Worm (Caenorhabditis elegans) whole organism, L4/young adult: Measurements from ENCODE around the gene nhr-63.
"Not testable (repeated sequence)": the region's sequence is repeated elsewhere in the genome, so short reads cannot be mapped to it uniquely, and the experiment has no call there.

Experiments used
- W03F9.2 ChIP-seq: fragments of 150-350 bp; optimal IDR thresholded peaks from 2 replicates; lab custom pipeline; 2014; ENCODE audit warnings: missing biosample characterization, missing genetic modification characterization
- dao-5 ChIP-seq: sonication (generic microtip); optimal IDR thresholded peaks from 2 replicates; lab custom pipeline; 2016; ENCODE audit warnings: missing genotype, missing genetic modification characterization, moderate library complexity, missing compliant biosample characterization
- him-1 ChIP-seq: sonication (generic microtip); optimal IDR thresholded peaks from 2 replicates; lab custom pipeline; 2016; ENCODE audit warnings: missing genotype, missing genetic modification reagents, missing genetic modification characterization, missing compliant biosample characterization

nhr-63 gene

DNA sequence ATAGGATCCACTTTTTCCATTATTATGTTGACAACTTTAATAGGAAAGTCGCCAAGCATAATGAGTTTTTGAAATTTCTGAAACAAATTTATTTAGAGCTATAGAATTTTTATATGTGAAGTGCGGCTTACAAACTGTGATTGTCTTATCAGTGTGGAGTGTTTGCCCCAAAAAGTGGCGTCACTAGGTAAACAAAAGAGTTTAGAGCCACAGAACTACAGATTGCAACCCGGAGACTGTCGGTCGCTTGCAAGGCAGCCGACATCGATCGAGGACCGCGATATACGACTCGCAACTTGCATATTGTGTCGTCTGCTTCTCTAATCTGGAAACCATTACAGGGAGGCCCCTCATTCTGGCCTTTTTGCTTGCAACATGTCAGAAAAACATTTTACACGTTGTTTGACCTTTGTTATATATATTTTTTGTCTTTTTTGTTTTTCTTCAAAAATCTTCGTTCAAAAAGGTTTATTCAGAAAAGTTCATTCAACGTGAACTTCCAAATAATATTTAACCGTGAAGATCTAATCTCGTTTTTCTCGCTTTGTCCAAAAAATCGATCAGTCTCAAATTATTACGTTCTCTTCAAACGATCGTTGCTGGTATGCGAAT lies 19.5 kb upstream of the nhr-63 start, which contains the start of the genes fbxa-99 and F36G9.13:
TSS of gene fbxa-99 (minus strand) at position 122 of the 612 bp plus-strand sequence.
TSS of gene F36G9.13 (plus strand) at position 562 of the 612 bp plus-strand sequence.
- no peak for TF ChIP-seq W03F9.2 (tag; lab: Kevin White, UChicago)
- TF ChIP-seq him-1 (tag; lab: Kevin White, UChicago) = no peak
- no peak for TF ChIP-seq dao-5 (tag; lab: Kevin White, UChicago)

ce11 chrV:15988074-15988473 lies 14.3 kb upstream of the nhr-63 start, which contains the start of gene F36G9.15:
Gene F36G9.15 (minus strand): TSS chrV:15988174.
- TF ChIP-seq W03F9.2 (tag; lab: Kevin White, UChicago) = no peak
- TF ChIP-seq dao-5 (tag; lab: Kevin White, UChicago) = no peak
- TF ChIP-seq him-1 (tag; lab: Kevin White, UChicago) = no peak

ce11 chrV:15991850-15992249 lies 10.5 kb upstream of the nhr-63 start, which contains the start of gene C06C6.7:
Gene C06C6.7 (plus strand): TSS chrV:15992150.
- not testable (repeated sequence) for TF ChIP-seq him-1, W03F9.2, dao-5 (tag; lab: Kevin White, UChicago)

DNA sequence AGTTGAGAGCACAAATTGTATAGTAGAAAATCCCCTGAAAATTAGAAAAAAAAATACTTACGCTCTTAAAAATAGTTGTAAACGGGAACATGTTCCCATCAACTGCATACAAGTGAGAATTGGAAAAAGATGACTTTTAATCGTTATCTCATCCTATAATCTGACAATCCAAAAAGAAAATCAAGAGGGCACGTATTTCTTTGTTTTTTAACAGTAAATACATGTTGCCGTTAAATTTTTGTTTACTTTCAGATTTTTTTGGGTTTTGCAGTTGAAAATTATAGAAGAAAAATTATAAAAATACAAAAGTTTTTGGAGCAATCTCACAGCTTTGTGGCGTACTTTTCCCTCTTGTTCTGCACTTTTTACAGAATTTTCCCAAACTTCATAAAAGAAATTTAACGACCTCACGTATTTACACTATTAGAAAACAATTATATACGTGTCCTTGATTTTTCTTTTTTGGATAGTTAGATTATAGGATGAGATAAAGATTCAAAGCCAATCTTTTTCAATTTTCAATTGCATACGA lies 5.7 kb upstream of the nhr-63 start, which contains the start of the genes C06C6.9 and C06C6.8:
TSS of gene C06C6.9 (minus strand) at position 101 of the 532 bp plus-strand sequence.
TSS of gene C06C6.8 (plus strand) at position 482 of the 532 bp plus-strand sequence.
- TF ChIP-seq dao-5 (tag; lab: Kevin White, UChicago) (no peak), him-1 (tag; lab: Kevin White, UChicago) (no peak), W03F9.2 (tag; lab: Kevin White, UChicago) (no peak)

DNA sequence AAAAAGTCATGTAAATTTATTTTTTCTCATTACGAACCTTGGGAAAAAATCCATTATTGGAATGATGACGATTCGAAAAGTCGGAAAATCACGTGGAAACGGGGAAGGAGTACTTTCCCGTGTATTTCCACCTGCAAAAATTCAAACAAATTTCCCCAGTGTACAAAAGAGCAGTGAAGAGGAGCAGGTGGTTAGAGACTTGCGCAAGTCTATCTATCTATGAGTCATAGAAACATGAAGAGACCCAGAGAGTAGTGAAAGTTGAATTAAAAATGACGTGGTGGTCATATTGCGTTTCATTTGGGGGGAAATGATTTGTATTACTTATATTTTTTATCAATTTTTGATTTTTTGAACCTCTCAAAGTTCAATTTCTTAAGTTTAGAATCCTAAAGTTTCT lies 2.0 kb upstream of the nhr-63 start, which contains the start of gene nhr-50:
TSS of gene nhr-50 (minus strand) at position 199 of the 400 bp plus-strand sequence.
- TF ChIP-seq W03F9.2 (tag; lab: Kevin White, UChicago) (no peak), dao-5 (tag; lab: Kevin White, UChicago) (no peak), him-1 (tag; lab: Kevin White, UChicago) (no peak)

DNA sequence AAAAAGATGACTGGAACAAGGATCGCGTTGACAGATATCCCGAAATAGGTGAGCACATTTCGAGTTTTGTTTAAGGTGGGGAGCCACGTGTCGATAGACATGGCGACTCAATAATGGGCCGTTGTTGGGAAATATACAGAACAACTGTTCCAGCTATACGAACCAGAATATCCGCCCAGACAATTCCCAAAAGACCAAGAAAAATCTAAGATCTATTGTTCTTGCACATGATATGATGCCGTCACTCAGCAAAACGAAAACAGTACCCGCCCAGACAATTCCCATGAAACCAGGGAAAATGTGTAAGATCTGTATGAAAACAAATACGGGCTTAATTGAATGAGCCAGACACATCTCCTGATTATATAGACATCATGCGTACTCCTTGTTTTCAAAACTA lies 5.1 kb downstream of the nhr-63 start, which contains the start of gene str-231:
TSS of gene str-231 (minus strand) at position 101 of the 400 bp plus-strand sequence.
- TF ChIP-seq dao-5 (tag; lab: Kevin White, UChicago) = no peak
- TF ChIP-seq him-1 (tag; lab: Kevin White, UChicago) = no peak
- no peak for TF ChIP-seq W03F9.2 (tag; lab: Kevin White, UChicago)

- TF ChIP-seq him-1 (tag; lab: Kevin White, UChicago) = no peak
- no peak for TF ChIP-seq dao-5 (tag; lab: Kevin White, UChicago)
- no peak for TF ChIP-seq W03F9.2 (tag; lab: Kevin White, UChicago)
Observed at ce11 chrV:16009564-16009963, 7.2 kb downstream of the nhr-63 start, which contains the start of gene str-233. Gene str-233 (minus strand): TSS chrV:16009664.

- TF ChIP-seq dao-5 (tag; lab: Kevin White, UChicago) (no peak), W03F9.2 (tag; lab: Kevin White, UChicago) (no peak), him-1 (tag; lab: Kevin White, UChicago) (no peak)
Observed at ce11 chrV:16015652-16016051, 13.3 kb downstream of the nhr-63 start, which contains the start of gene str-232. Gene str-232 (minus strand): TSS chrV:16015752.

ce11 chrV:16016977-16017376 lies 14.6 kb downstream of the nhr-63 start:
- TF ChIP-seq dao-5 (tag; lab: Kevin White, UChicago) = no peak
- TF ChIP-seq W03F9.2 (tag; lab: Kevin White, UChicago) = no peak
- no peak for TF ChIP-seq him-1 (tag; lab: Kevin White, UChicago)

DNA sequence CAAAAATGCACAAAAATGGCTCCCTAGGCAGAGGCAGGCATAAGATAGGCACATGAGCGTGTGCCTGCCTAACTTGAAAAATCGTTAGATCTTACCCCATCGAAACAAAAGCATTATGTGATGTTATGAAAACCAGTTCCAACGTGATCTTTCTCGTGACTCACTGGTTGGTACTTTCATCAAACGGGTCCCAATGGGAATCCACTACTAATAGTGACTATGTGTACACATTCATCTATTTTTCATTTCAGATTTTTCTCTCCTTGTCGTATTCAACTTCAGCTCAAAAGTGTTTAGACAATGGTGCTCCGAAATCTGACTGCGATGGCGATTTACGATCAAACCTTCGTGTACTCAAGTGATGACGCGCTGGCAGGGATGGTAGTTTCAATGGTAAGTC lies 15.3 kb downstream of the nhr-63 start, which contains the start of gene srx-43:
TSS of gene srx-43 (plus strand) at position 301 of the 400 bp plus-strand sequence.
- TF ChIP-seq him-1 (tag; lab: Kevin White, UChicago) (no peak), W03F9.2 (tag; lab: Kevin White, UChicago) (no peak), dao-5 (tag; lab: Kevin White, UChicago) (no peak)

DNA sequence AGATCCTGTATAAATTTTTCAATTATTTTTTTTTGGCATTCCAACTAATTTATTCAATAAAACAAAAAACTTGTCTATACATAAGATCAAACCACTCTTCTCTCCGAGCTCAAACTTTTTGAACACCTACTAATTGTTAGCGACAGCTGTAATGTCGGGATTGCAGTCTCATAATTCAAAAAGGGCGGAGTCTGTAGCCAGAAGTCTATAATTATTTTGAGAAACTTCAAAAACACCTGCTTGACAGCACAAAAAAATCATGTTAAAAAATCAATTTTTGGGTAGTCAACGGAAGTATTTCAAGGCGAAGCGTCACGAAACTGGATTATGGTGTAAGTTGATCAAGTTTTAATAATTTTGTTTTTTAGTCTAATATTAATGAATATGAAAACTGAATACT lies 17.7 kb downstream of the nhr-63 start, which contains the start of gene srx-44:
TSS of gene srx-44 (plus strand) at position 301 of the 400 bp plus-strand sequence.
- no peak for TF ChIP-seq W03F9.2 (tag; lab: Kevin White, UChicago)
- no peak for TF ChIP-seq him-1 (tag; lab: Kevin White, UChicago)
- TF ChIP-seq dao-5 (tag; lab: Kevin White, UChicago) = no peak

DNA sequence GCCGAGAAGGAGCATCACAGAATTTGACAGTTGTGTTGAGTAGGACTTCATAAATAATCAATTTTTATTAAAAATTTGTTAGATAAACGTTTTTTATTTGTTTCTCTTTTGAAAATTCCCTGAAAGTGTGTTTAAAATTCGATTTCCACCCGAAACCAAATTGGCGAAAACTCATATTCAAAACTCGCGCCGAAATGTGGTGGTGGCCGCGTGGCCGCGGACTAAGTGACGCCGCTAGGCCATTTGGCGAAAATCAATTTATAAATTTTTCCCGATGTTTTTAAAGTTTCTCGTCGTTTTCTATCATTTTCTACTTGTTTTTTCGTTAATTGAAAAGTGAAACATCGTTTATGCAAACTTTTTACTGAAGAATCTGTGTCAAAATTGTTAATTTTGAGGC lies 20.2 kb downstream of the nhr-63 start:
- TF ChIP-seq dao-5 (tag; lab: Kevin White, UChicago) = no peak
- no peak for TF ChIP-seq him-1 (tag; lab: Kevin White, UChicago)
- no peak for TF ChIP-seq W03F9.2 (tag; lab: Kevin White, UChicago)

- no peak for TF ChIP-seq him-1 (tag; lab: Kevin White, UChicago)
- TF ChIP-seq dao-5 (tag; lab: Kevin White, UChicago) = no peak
- no peak for TF ChIP-seq W03F9.2 (tag; lab: Kevin White, UChicago)
Observed at ce11 chrV:16023051-16023450, 20.7 kb downstream of the nhr-63 start, which contains the start of gene cwc-15. Gene cwc-15 (plus strand): TSS chrV:16023351.
